Fruit fly (Drosophila melanogaster) whole organism, adult: ENCODE results near the gene MICAL-like.

ENCODE experiments used
- CG11617 ChIP-seq: fragments of 200-800 bp; sonication (Bioruptor generic); optimal IDR thresholded peaks from 2 replicates; lab custom pipeline; 2017; ENCODE audit warnings: mild to moderate bottlenecking, missing biosample characterization, missing genetic modification reagents, missing genetic modification characterization
- CG12768 ChIP-seq: fragments of 200-800 bp; sonication (Bioruptor generic); optimal IDR thresholded peaks from 2 replicates; lab custom pipeline; 2017; ENCODE audit warnings: missing biosample characterization, missing genetic modification characterization, mild to moderate bottlenecking, moderate library complexity, missing genetic modification reagents
- CG14711 ChIP-seq: fragments of 200-800 bp; sonication (Bioruptor generic); optimal IDR thresholded peaks from 2 replicates; lab custom pipeline; 2018; ENCODE audit warnings: missing biosample characterization, mild to moderate bottlenecking, missing genetic modification characterization, moderate library complexity
- CG1620 ChIP-seq: fragments of 200-800 bp; sonication (Bioruptor generic); optimal IDR thresholded peaks from 2 replicates; lab custom pipeline; 2016; ENCODE audit warnings: missing biosample characterization, missing genetic modification characterization
- CG33017 ChIP-seq: fragments of 200-800 bp; sonication (Bioruptor generic); optimal IDR thresholded peaks from 2 replicates; lab custom pipeline; 2018; ENCODE audit warnings: missing biosample characterization, mild to moderate bottlenecking, missing genetic modification characterization, moderate library complexity
- CG5204 ChIP-seq: fragments of 200-800 bp; sonication (Bioruptor generic); optimal IDR thresholded peaks from 2 replicates; lab custom pipeline; 2016; ENCODE audit warnings: missing biosample characterization, missing genetic modification characterization
- CG7045 ChIP-seq: fragments of 200-800 bp; sonication (Bioruptor generic); optimal IDR thresholded peaks from 2 replicates; lab custom pipeline; 2017; ENCODE audit warnings: missing biosample characterization, mild to moderate bottlenecking, missing genetic modification characterization
- CG7101 ChIP-seq: fragments of 200-800 bp; sonication (Bioruptor generic); optimal IDR thresholded peaks from 2 replicates; lab custom pipeline; 2018; ENCODE audit warnings: missing biosample characterization, mild to moderate bottlenecking, missing genetic modification characterization, moderate library complexity
- Clk ChIP-seq: fragments of 200-800 bp; sonication (Bioruptor generic); optimal IDR thresholded peaks from 2 replicates; lab custom pipeline; 2017; ENCODE audit warnings: missing biosample characterization, missing genetic modification characterization
- Crg-1 ChIP-seq: fragments of 200-800 bp; sonication (Bioruptor generic); optimal IDR thresholded peaks from 2 replicates; lab custom pipeline; 2016; ENCODE audit warnings: missing biosample characterization, missing genetic modification characterization
- Hr96 ChIP-seq: fragments of 200-800 bp; sonication (Bioruptor generic); optimal IDR thresholded peaks from 2 replicates; lab custom pipeline; 2016; ENCODE audit warnings: missing biosample characterization, missing genetic modification characterization
- Mnt ChIP-seq: fragments of 200-800 bp; sonication (Bioruptor generic); optimal IDR thresholded peaks from 2 replicates; lab custom pipeline; 2016; ENCODE audit warnings: missing biosample characterization, mild to moderate bottlenecking, missing genetic modification characterization
- bab1 ChIP-seq: fragments of 200-800 bp; sonication (Bioruptor generic); optimal IDR thresholded peaks from 3 replicates; lab custom pipeline; 2019; ENCODE audit warnings: missing biosample characterization, mild to moderate bottlenecking, missing genetic modification characterization, moderate library complexity
- cic ChIP-seq: fragments of 200-800 bp; sonication (Bioruptor generic); optimal IDR thresholded peaks from 2 replicates; lab custom pipeline; 2017; ENCODE audit warnings: missing biosample characterization, mild to moderate bottlenecking, missing genetic modification characterization, moderate library complexity
- cnc ChIP-seq, 2 experiments: fragments of >200 bp; optimal IDR thresholded peaks; 2 replicates each; lab custom pipeline; 2017
- kay ChIP-seq: fragments of 200-800 bp; sonication (Bioruptor generic); peaks from one replicate; lab custom pipeline; 2016; ENCODE audit warnings: missing biosample characterization, missing genetic modification characterization, borderline replicate concordance
- ovo ChIP-seq: fragments of 200-800 bp; sonication (Bioruptor generic); optimal IDR thresholded peaks from 2 replicates; lab custom pipeline; 2016; ENCODE audit warnings: missing biosample characterization, missing genetic modification characterization
- pad ChIP-seq: fragments of 200-800 bp; sonication (Bioruptor generic); optimal IDR thresholded peaks from 3 replicates; lab custom pipeline; 2017; ENCODE audit warnings: missing biosample characterization, missing genetic modification characterization, mild to moderate bottlenecking, moderate library complexity, missing genetic modification reagents
- tj ChIP-seq: fragments of 200-800 bp; sonication (Bioruptor generic); optimal IDR thresholded peaks from 3 replicates; lab custom pipeline; 2017; ENCODE audit warnings: missing biosample characterization, mild to moderate bottlenecking, missing genetic modification characterization, moderate library complexity
- toe ChIP-seq: fragments of 200-800 bp; sonication (Bioruptor generic); optimal IDR thresholded peaks from 2 replicates; lab custom pipeline; 2016; ENCODE audit warnings: missing biosample characterization, missing genetic modification characterization

MICAL-like gene

DNA sequence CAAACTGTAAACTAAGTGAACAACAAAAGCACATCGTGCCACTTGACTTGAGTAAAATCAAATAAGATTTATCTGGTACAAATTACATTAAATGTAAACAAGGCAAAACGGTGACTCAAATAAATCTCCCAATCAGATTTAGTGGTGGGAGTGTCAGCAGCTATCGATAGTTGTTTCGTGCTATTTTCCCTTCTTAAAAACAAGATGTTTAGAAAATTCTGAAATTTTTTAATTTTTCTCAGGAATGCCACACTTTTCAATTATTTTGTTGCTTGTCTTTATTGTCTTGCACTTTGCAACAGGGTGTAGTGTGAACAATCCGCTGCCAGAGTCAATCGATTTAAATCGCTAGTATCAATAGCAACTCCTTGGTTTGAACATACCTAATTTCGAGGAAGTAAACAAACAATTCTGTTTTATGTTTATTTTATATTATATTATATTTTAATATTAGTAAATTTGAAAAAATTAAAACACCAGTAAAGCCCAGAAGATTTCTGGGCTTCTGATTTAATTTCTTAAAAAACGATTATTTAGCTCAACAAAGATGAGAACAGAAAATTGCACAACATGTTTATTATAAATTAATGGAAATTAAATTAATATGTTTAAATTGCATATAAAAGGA lies at the start of gene MICAL-like:
TSS of gene MICAL-like (minus strand) at position 138 of the 628 bp plus-strand sequence.
- TF ChIP-seq Hr96 (peak; percentile 58), CG11617 (GFP tag; lab: Kevin White, UChicago) (no peak), Mnt (GFP tag; lab: Kevin White, UChicago) (no peak), CG5204 (GFP tag; lab: Kevin White, UChicago) (no peak), CG33017 (tag; lab: Kevin White, UChicago) (no peak), cic (GFP tag; lab: Kevin White, UChicago) (no peak), Crg-1 (peak; percentile 24), bab1 (GFP tag; lab: Kevin White, UChicago) (no peak), CG7101 (tag; lab: Kevin White, UChicago) (no peak), kay (GFP tag; lab: Kevin White, UChicago) (peak; percentile 94), pad (GFP tag; lab: Kevin White, UChicago) (no peak), tj (GFP tag; lab: Kevin White, UChicago) (no peak), CG7045 (GFP tag; lab: Kevin White, UChicago) (no peak), CG14711 (tag; lab: Kevin White, UChicago) (no peak), ovo (no peak), CG1620 (no peak), cnc (optimal IDR thresholded peaks at IDR 0.05; lab: Kevin White, UChicago) (no peak), CG12768 (GFP tag; lab: Kevin White, UChicago) (no peak), Clk (GFP tag; lab: Kevin White, UChicago) (no peak), toe (peak; percentile 53)

DNA sequence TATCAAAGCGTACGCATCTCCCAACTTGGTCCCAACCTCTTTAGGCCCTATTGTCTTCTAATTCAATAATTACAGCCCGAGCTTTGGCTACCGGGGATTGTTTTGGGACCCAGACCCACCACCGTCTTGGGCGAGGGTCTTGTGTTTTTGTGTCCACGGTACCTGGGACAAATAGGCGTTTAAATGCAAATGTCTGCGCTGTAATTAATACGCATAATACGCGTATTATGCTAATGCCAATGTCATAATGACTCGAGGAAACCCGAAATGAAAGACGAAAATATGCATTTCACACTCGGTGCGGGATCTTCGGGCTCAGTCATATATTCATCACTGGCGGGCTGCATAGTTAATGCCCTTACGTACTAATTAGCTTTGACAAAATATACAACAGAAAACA lies 49.2 kb upstream of the MICAL-like start:
- TF ChIP-seq tj (GFP tag; lab: Kevin White, UChicago) (no peak), Mnt (GFP tag; lab: Kevin White, UChicago) (no peak), kay (GFP tag; lab: Kevin White, UChicago) (no peak), cic (GFP tag; lab: Kevin White, UChicago) (no peak), Clk (GFP tag; lab: Kevin White, UChicago) (no peak), CG5204 (GFP tag; lab: Kevin White, UChicago) (no peak), CG12768 (GFP tag; lab: Kevin White, UChicago) (no peak)

DNA sequence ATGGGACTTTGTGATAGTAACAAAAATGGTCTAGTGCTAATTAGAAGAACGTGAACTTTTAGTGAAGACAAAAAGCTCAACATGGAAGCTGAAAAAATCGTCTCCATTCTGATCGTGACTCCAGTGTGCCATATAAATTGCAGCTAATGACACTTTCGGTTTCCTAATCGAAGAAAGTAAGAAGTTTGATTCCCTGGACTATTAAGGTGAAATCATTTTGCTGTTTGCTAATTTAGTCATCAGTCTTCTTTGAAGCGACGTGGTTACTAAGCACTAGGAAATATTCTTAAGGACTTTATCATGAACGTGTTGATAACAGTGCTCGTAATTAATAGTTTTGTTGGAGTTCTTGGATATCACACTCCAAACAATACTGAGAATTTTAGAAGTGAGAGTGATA lies 47.6 kb upstream of the MICAL-like start, which contains the start of gene CG34429:
TSS of gene CG34429 (plus strand) at position 301 of the 400 bp plus-strand sequence.
- no peak for TF ChIP-seq Clk (GFP tag; lab: Kevin White, UChicago)
- no peak for TF ChIP-seq CG11617 (GFP tag; lab: Kevin White, UChicago)
- TF ChIP-seq cic (GFP tag; lab: Kevin White, UChicago): no peak

DNA sequence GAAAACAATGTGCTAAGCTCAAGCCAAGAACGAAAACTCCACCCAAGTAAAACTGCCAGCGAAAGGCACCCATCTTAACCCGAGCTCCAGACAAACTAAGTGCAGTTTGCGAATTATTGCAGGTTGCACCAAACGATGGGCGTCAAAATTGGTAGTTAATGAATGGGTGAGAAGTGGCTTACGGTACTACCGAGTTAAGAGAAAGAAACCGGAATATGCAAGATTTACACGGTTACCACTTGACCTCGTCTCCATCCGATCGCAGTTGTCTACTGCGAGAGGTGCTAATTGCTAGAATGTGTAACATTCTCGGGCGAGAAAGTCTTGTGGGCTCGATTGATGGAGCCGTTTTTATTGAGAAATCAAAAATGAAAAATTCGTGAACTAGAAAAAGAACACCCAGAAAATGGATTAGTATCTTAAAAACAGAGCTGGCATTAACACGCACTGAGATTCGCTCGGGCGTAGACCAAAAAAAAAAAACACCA lies 46.2 kb upstream of the MICAL-like start, which contains the start of the genes CG14115 and CG34428:
TSS of gene CG14115 (minus strand) at position 101 of the 488 bp plus-strand sequence.
TSS of gene CG34428 (plus strand) at position 438 of the 488 bp plus-strand sequence.
- no peak for TF ChIP-seq Crg-1
- no peak for TF ChIP-seq CG7101 (tag; lab: Kevin White, UChicago)
- TF ChIP-seq Clk (GFP tag; lab: Kevin White, UChicago): no peak
- no peak for TF ChIP-seq CG5204 (GFP tag; lab: Kevin White, UChicago)
- no peak for TF ChIP-seq cic (GFP tag; lab: Kevin White, UChicago)
- TF ChIP-seq tj (GFP tag; lab: Kevin White, UChicago): no peak
- TF ChIP-seq Mnt (GFP tag; lab: Kevin White, UChicago): no peak
- no peak for TF ChIP-seq Hr96
- TF ChIP-seq bab1 (GFP tag; lab: Kevin White, UChicago): no peak
- TF ChIP-seq CG11617 (GFP tag; lab: Kevin White, UChicago): no peak
- no peak for TF ChIP-seq ovo
- TF ChIP-seq CG1620: no peak
- TF ChIP-seq toe: no peak
- TF ChIP-seq kay (GFP tag; lab: Kevin White, UChicago): no peak
- TF ChIP-seq CG12768 (GFP tag; lab: Kevin White, UChicago): no peak
- no peak for TF ChIP-seq CG14711 (tag; lab: Kevin White, UChicago)
- TF ChIP-seq CG33017 (tag; lab: Kevin White, UChicago): no peak
- no peak for TF ChIP-seq pad (GFP tag; lab: Kevin White, UChicago)

DNA sequence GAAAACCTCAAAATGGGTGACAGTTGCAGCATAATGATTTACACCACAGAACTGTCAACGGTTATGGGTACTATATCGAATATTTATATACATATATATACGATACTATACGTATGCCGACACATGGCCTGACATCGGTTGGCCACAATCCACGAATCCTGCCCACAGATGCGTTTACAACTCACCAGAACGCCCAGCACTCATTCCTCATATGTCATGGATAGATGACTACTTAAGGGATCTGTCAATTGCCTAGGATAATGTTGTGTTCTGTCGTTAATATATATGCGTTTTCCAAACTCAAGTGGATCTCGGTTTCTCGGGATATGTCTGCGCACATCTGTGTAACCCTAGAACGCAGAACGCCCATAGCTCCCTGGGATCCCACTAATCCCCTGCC lies 43.3 kb upstream of the MICAL-like start:
- TF ChIP-seq cnc (optimal IDR thresholded peaks at IDR 0.05; lab: Kevin White, UChicago) (no peak), pad (GFP tag; lab: Kevin White, UChicago) (no peak)

DNA sequence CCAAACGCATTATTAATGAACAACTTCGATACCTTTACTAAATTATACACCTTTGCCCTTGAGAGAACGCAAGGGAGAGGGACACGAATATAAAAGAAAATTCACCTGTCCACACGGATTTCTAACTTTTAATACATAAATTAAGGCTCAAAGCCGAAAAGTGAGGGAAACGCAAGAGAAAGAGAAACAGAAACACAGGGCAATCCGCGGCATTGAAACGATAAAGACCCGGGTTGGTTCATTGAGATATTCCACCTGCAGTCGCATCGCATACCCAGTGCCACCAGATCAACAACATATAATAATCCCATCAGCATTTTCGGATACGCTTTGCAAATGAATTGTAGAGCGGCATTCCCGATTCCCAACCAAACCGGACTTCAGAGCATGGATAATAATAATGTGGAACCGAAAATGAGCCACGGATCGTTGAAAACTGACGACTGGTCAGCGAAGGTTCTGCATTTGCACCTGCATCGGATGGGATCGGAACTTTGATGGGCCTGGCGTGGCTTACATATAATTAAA lies 35.6 kb upstream of the MICAL-like start:
- TF ChIP-seq cic (GFP tag; lab: Kevin White, UChicago) (no peak), CG5204 (GFP tag; lab: Kevin White, UChicago) (no peak), Mnt (GFP tag; lab: Kevin White, UChicago) (no peak), CG1620 (no peak), kay (GFP tag; lab: Kevin White, UChicago) (no peak), CG7101 (tag; lab: Kevin White, UChicago) (no peak), CG14711 (tag; lab: Kevin White, UChicago) (no peak), CG11617 (GFP tag; lab: Kevin White, UChicago) (no peak), tj (GFP tag; lab: Kevin White, UChicago) (no peak), bab1 (GFP tag; lab: Kevin White, UChicago) (no peak)
